Worm (Caenorhabditis elegans) whole organism, L3 larva: ENCODE data around the gene C31C9.9.

Experiments used
- ZK546.5 ChIP-seq: sonication (generic microtip); optimal IDR thresholded peaks from 2 replicates; lab custom pipeline; 2017; ENCODE audit warnings: missing biosample characterization, missing genetic modification characterization
- aly-2 ChIP-seq: fragments of 150-350 bp; optimal IDR thresholded peaks from 2 replicates; lab custom pipeline; 2014; ENCODE audit warnings: missing biosample characterization, missing genetic modification characterization
- ceh-82 ChIP-seq: fragments of 150-350 bp; optimal IDR thresholded peaks from 2 replicates; lab custom pipeline; 2014; ENCODE audit warnings: missing biosample characterization, missing genetic modification characterization
- daf-12 ChIP-seq: fragments of 150-350 bp; optimal IDR thresholded peaks from 2 replicates; lab custom pipeline; 2014; ENCODE audit warnings: missing biosample characterization, missing genetic modification reagents, missing genetic modification characterization
- fkh-2 ChIP-seq: fragments of 150-350 bp; optimal IDR thresholded peaks from 2 replicates; lab custom pipeline; 2014; ENCODE audit warnings: missing biosample characterization, missing genetic modification reagents, missing genetic modification characterization
- mdl-1 ChIP-seq: fragments of 150-350 bp; optimal IDR thresholded peaks from 2 replicates; lab custom pipeline; 2014; ENCODE audit warnings: missing biosample characterization, missing genetic modification characterization
- nhr-11 ChIP-seq: fragments of 150-350 bp; optimal IDR thresholded peaks from 2 replicates; lab custom pipeline; 2014; ENCODE audit warnings: missing biosample characterization, missing genetic modification characterization
- nhr-28 ChIP-seq: fragments of 150-350 bp; optimal IDR thresholded peaks from 2 replicates; lab custom pipeline; 2014; ENCODE audit warnings: missing biosample characterization, missing genetic modification characterization
- nhr-77 ChIP-seq: fragments of 150-350 bp; optimal IDR thresholded peaks from 2 replicates; lab custom pipeline; 2014; ENCODE audit warnings: missing biosample characterization, missing genetic modification characterization
- pha-4 ChIP-seq: fragments of 150-350 bp; optimal IDR thresholded peaks from 2 replicates; lab custom pipeline; 2014; ENCODE audit warnings: missing biosample characterization, missing genetic modification reagents, missing genetic modification characterization
- unc-39 ChIP-seq: sonication (generic microtip); optimal IDR thresholded peaks from 4 replicates; lab custom pipeline; 2017; ENCODE audit warnings: missing biosample characterization, missing genetic modification characterization
- ztf-11 ChIP-seq: fragments of 150-350 bp; optimal IDR thresholded peaks from 2 replicates; lab custom pipeline; 2014; ENCODE audit warnings: missing biosample characterization, missing genetic modification characterization

- TF ChIP-seq aly-2: no peak
- TF ChIP-seq nhr-28 (tag; lab: Kevin White, UChicago): no peak
- no peak for TF ChIP-seq unc-39
- TF ChIP-seq daf-12: no peak
- TF ChIP-seq pha-4 (tag; lab: Kevin White, UChicago): no peak
- TF ChIP-seq nhr-77 (tag; lab: Kevin White, UChicago): no peak
- no peak for TF ChIP-seq nhr-11 (tag; lab: Kevin White, UChicago)
- TF ChIP-seq fkh-2 (tag; lab: Kevin White, UChicago): no peak
- no peak for TF ChIP-seq ceh-82 (tag; lab: Kevin White, UChicago)
- no peak for TF ChIP-seq ztf-11 (tag; lab: Kevin White, UChicago)
- TF ChIP-seq mdl-1: peak; percentile 63
- no peak for TF ChIP-seq ZK546.5
Observed at ce11 chrII:13681063-13681462, 26.2 kb downstream of the C31C9.9 start.
